Worm (Caenorhabditis elegans): Measurements from ENCODE around the gene hosl-1.

- TF ChIP-seq nhr-2 (tag; optimal IDR thresholded peaks at IDR 0.05) (no peak), lin-13 (tag; optimal IDR thresholded peaks at IDR 0.05) (no peak), nhr-12 (tag; optimal IDR thresholded peaks at IDR 0.05) (no peak), mls-2 (tag; optimal IDR thresholded peaks at IDR 0.05) (no peak), snpc-4 (tag; optimal IDR thresholded peaks at IDR 0.05) (no peak), mep-1 (tag; optimal IDR thresholded peaks at IDR 0.05) (no peak), ztf-11 (tag; optimal IDR thresholded peaks at IDR 0.05) (no peak), mab-5 (tag; optimal IDR thresholded peaks at IDR 0.05) (no peak), tbx-8 (GFP tag; optimal IDR thresholded peaks at IDR 0.05) (no peak), drap-1 (GFP tag; optimal IDR thresholded peaks at IDR 0.05) (no peak), nhr-76 (tag; optimal IDR thresholded peaks at IDR 0.05) (no peak), nhr-237 (tag; optimal IDR thresholded peaks at IDR 0.05) (no peak)
Observed at ce11 chrX:4651428-4651827, 14.5 kb downstream of the hosl-1 start.
